Worm (Caenorhabditis elegans) whole organism, L4/young adult: ENCODE results near the gene T21D12.14.

Experiments used
- W03F9.2 ChIP-seq: fragments of 150-350 bp; optimal IDR thresholded peaks from 2 replicates; lab custom pipeline; 2014; ENCODE audit warnings: missing biosample characterization, missing genetic modification characterization
- dao-5 ChIP-seq: sonication (generic microtip); optimal IDR thresholded peaks from 2 replicates; lab custom pipeline; 2016; ENCODE audit warnings: missing genotype, missing genetic modification characterization, moderate library complexity, missing compliant biosample characterization
- him-1 ChIP-seq: sonication (generic microtip); optimal IDR thresholded peaks from 2 replicates; lab custom pipeline; 2016; ENCODE audit warnings: missing genotype, missing genetic modification reagents, missing genetic modification characterization, missing compliant biosample characterization

Gene T21D12.14

ce11 chrIV:305101-305500, 17.2 kb upstream of the T21D12.14 start:
- TF ChIP-seq dao-5 (tag; lab: Kevin White, UChicago), result no peak
- no peak for TF ChIP-seq him-1 (tag; lab: Kevin White, UChicago)
- no peak for TF ChIP-seq W03F9.2

- TF ChIP-seq him-1 (tag; lab: Kevin White, UChicago), result no peak
- TF ChIP-seq W03F9.2, result no peak
- TF ChIP-seq dao-5 (tag; lab: Kevin White, UChicago), result no peak
Observed at ce11 chrIV:303264-303663, 15.3 kb upstream of the T21D12.14 start.

ce11 chrIV:302743-303142, 14.8 kb upstream of the T21D12.14 start:
- no peak for TF ChIP-seq W03F9.2

ce11 chrIV:300307-300706, 12.4 kb upstream of the T21D12.14 start:
- no peak for TF ChIP-seq dao-5 (tag; lab: Kevin White, UChicago)
- TF ChIP-seq him-1 (tag; lab: Kevin White, UChicago), result no peak
- TF ChIP-seq W03F9.2, result no peak

- TF ChIP-seq dao-5 (tag; lab: Kevin White, UChicago), result no peak
- TF ChIP-seq W03F9.2, result no peak
- no peak for TF ChIP-seq him-1 (tag; lab: Kevin White, UChicago)
Observed at ce11 chrIV:299190-299589, 11.3 kb upstream of the T21D12.14 start.

ce11 chrIV:298204-298603, 10.3 kb upstream of the T21D12.14 start, which contains the start of gene pnp-1:
pnp-1 (minus strand) TSS chrIV:298304.
- TF ChIP-seq dao-5 (tag; lab: Kevin White, UChicago), result no peak
- TF ChIP-seq W03F9.2, result no peak
- TF ChIP-seq him-1 (tag; lab: Kevin White, UChicago), result no peak

- TF ChIP-seq him-1 (tag; lab: Kevin White, UChicago) (no peak), W03F9.2 (peak; percentile 27)
Observed at ce11 chrIV:296849-297248, 8.9 kb upstream of the T21D12.14 start.

ce11 chrIV:295734-296201, 7.8 kb upstream of the T21D12.14 start:
- no peak for TF ChIP-seq dao-5 (tag; lab: Kevin White, UChicago)
- no peak for TF ChIP-seq him-1 (tag; lab: Kevin White, UChicago)
- TF ChIP-seq W03F9.2, result no peak

ce11 chrIV:294737-295136, 6.8 kb upstream of the T21D12.14 start:
- no peak for TF ChIP-seq him-1 (tag; lab: Kevin White, UChicago)
- TF ChIP-seq dao-5 (tag; lab: Kevin White, UChicago), result no peak
- TF ChIP-seq W03F9.2, result no peak

- no peak for TF ChIP-seq dao-5 (tag; lab: Kevin White, UChicago)
Observed at ce11 chrIV:293995-294700, 6.2 kb upstream of the T21D12.14 start.

ce11 chrIV:293163-293755, 5.3 kb upstream of the T21D12.14 start:
- no peak for TF ChIP-seq dao-5 (tag; lab: Kevin White, UChicago)
- no peak for TF ChIP-seq him-1 (tag; lab: Kevin White, UChicago)
- TF ChIP-seq W03F9.2, result no peak

ce11 chrIV:291851-292367, 4.0 kb upstream of the T21D12.14 start:
- no peak for TF ChIP-seq him-1 (tag; lab: Kevin White, UChicago)
- TF ChIP-seq W03F9.2, result no peak
- no peak for TF ChIP-seq dao-5 (tag; lab: Kevin White, UChicago)

- no peak for TF ChIP-seq dao-5 (tag; lab: Kevin White, UChicago)
- TF ChIP-seq him-1 (tag; lab: Kevin White, UChicago), result no peak
- no peak for TF ChIP-seq W03F9.2
Observed at ce11 chrIV:291356-291755, 3.4 kb upstream of the T21D12.14 start, which contains the start of gene T21D12.7. T21D12.7 (minus strand) TSS chrIV:291456.

ce11 chrIV:290387-290786, 2.5 kb upstream of the T21D12.14 start:
- no peak for TF ChIP-seq dao-5 (tag; lab: Kevin White, UChicago)
- TF ChIP-seq W03F9.2, result no peak
- TF ChIP-seq him-1 (tag; lab: Kevin White, UChicago), result no peak

- TF ChIP-seq dao-5 (tag; lab: Kevin White, UChicago), result no peak
- TF ChIP-seq W03F9.2, result no peak
Observed at ce11 chrIV:283347-283746, 4.6 kb downstream of the T21D12.14 start, which contains the start of gene best-19. best-19 (plus strand) TSS chrIV:283647.
